Fruit fly (Drosophila melanogaster) whole organism, embryonic: Measurements from ENCODE around the gene msn.
A peak's percentile ranks its signal among the peaks of the same experiment; 100 is the strongest.

Experiments used
- Asciz ChIP-seq: fragments of 200-800 bp; sonication (Bioruptor generic); optimal IDR thresholded peaks from 2 replicates; lab custom pipeline; 2017; ENCODE audit warnings: missing biosample characterization, mild to moderate bottlenecking, missing genetic modification characterization, missing genetic modification reagents
- CG10274 ChIP-seq: fragments of 200-800 bp; sonication (Bioruptor generic); optimal IDR thresholded peaks from 3 replicates; lab custom pipeline; 2017; ENCODE audit warnings: missing biosample characterization, mild to moderate bottlenecking, missing genetic modification characterization
- CG10565 ChIP-seq: fragments of 200-800 bp; sonication (Bioruptor generic); optimal IDR thresholded peaks from 3 replicates; lab custom pipeline; 2016; ENCODE audit warnings: missing biosample characterization, mild to moderate bottlenecking, missing genetic modification characterization
- CG10979 ChIP-seq: fragments of 200-800 bp; sonication (Bioruptor generic); optimal IDR thresholded peaks from 2 replicates; lab custom pipeline; 2018; ENCODE audit warnings: missing biosample characterization, mild to moderate bottlenecking, missing genetic modification characterization, moderate library complexity
- CG11247 ChIP-seq: fragments of 200-800 bp; sonication (Bioruptor generic); IDR thresholded peaks from 2 replicates; pipeline ENCODE4 v1.3.6; 2022; ENCODE audit warnings: missing biosample characterization, missing genetic modification characterization
- CG1233 ChIP-seq: fragments of 200-800 bp; sonication (Bioruptor generic); optimal IDR thresholded peaks from 4 replicates; lab custom pipeline; 2018; ENCODE audit warnings: missing biosample characterization, mild to moderate bottlenecking, missing genetic modification characterization
- CG12744 ChIP-seq: fragments of 200-800 bp; sonication (Bioruptor generic); optimal IDR thresholded peaks from 2 replicates; lab custom pipeline; 2016; ENCODE audit warnings: missing biosample characterization, missing genetic modification characterization
- CG13123 ChIP-seq: fragments of 200-800 bp; sonication (Bioruptor generic); optimal IDR thresholded peaks from 2 replicates; lab custom pipeline; 2016; ENCODE audit warnings: missing biosample characterization, missing genetic modification characterization
- CG15479 ChIP-seq: fragments of 200-800 bp; sonication (Bioruptor generic); optimal IDR thresholded peaks from 3 replicates; lab custom pipeline; 2019; ENCODE audit warnings: missing biosample characterization, mild to moderate bottlenecking, missing genetic modification characterization, moderate library complexity
- CG16813 ChIP-seq: fragments of 200-800 bp; sonication (Bioruptor generic); IDR thresholded peaks from 3 replicates; pipeline ENCODE4 v1.3.6; 2022; ENCODE audit warnings: missing biosample characterization, missing genetic modification characterization; ENCODE audit not compliant: partially characterized antibody
- CG17385 ChIP-seq: fragments of 200-800 bp; sonication (Bioruptor generic); optimal IDR thresholded peaks from 3 replicates; lab custom pipeline; 2018; ENCODE audit warnings: missing biosample characterization, mild to moderate bottlenecking, missing genetic modification characterization
- CG17829 ChIP-seq: fragments of 200-800 bp; optimal IDR thresholded peaks from 2 replicates; lab custom pipeline; 2019; ENCODE audit warnings: missing biosample characterization, mild to moderate bottlenecking, missing genetic modification characterization, moderate library complexity
- CG18011 ChIP-seq: fragments of 200-800 bp; sonication (Bioruptor generic); optimal IDR thresholded peaks from 2 replicates; lab custom pipeline; 2017; ENCODE audit warnings: missing biosample characterization, missing genetic modification characterization, mild to moderate bottlenecking, moderate library complexity, missing genotype
- CG2678 ChIP-seq: fragments of 200-800 bp; sonication (Bioruptor generic); optimal IDR thresholded peaks from 3 replicates; lab custom pipeline; 2019; ENCODE audit warnings: missing biosample characterization, mild to moderate bottlenecking, missing genetic modification characterization, moderate library complexity
- CG2712 ChIP-seq: fragments of 200-800 bp; optimal IDR thresholded peaks from 3 replicates; lab custom pipeline; 2019; ENCODE audit warnings: missing biosample characterization, mild to moderate bottlenecking, missing genetic modification characterization, moderate library complexity
- CG31441 ChIP-seq: fragments of 200-800 bp; sonication (Bioruptor generic); IDR thresholded peaks from 2 replicates; pipeline ENCODE4 v1.3.6; 2022; ENCODE audit warnings: missing biosample characterization, missing genetic modification characterization
- CG33557 ChIP-seq: fragments of 200-800 bp; sonication (Bioruptor generic); optimal IDR thresholded peaks from 2 replicates; lab custom pipeline; 2019; ENCODE audit warnings: missing biosample characterization, mild to moderate bottlenecking, missing genetic modification characterization, moderate library complexity
- CG4282 ChIP-seq: fragments of 200-800 bp; sonication (Bioruptor generic); optimal IDR thresholded peaks from 2 replicates; lab custom pipeline; 2016; ENCODE audit warnings: missing biosample characterization, missing genetic modification characterization
- CG4730 ChIP-seq: fragments of 200-800 bp; sonication (Bioruptor generic); IDR thresholded peaks from 2 replicates; pipeline ENCODE4 v1.3.6; 2022; ENCODE audit warnings: missing biosample characterization, missing genetic modification characterization
- CG5180 ChIP-seq: fragments of 200-800 bp; sonication (Bioruptor generic); optimal IDR thresholded peaks from 3 replicates; lab custom pipeline; 2017; ENCODE audit warnings: missing biosample characterization, missing genetic modification characterization, mild to moderate bottlenecking, moderate library complexity, missing genetic modification reagents
- CG6683 ChIP-seq: fragments of 200-800 bp; sonication (Bioruptor generic); optimal IDR thresholded peaks from 2 replicates; lab custom pipeline; 2017; ENCODE audit warnings: missing biosample characterization, mild to moderate bottlenecking, missing genetic modification characterization, missing genetic modification reagents
- CG7987 ChIP-seq: fragments of 200-800 bp; sonication (Bioruptor generic); optimal IDR thresholded peaks from 2 replicates; lab custom pipeline; 2018; ENCODE audit warnings: missing biosample characterization, mild to moderate bottlenecking, missing genetic modification characterization, moderate library complexity
- CG8388 ChIP-seq: fragments of 200-800 bp; sonication (Bioruptor generic); optimal IDR thresholded peaks from 2 replicates; lab custom pipeline; 2019; ENCODE audit warnings: missing biosample characterization, mild to moderate bottlenecking, missing genetic modification characterization, moderate library complexity
- CG9437 ChIP-seq: fragments of 200-800 bp; sonication (Bioruptor generic); optimal IDR thresholded peaks from 2 replicates; lab custom pipeline; 2018; ENCODE audit warnings: missing biosample characterization, mild to moderate bottlenecking, missing genetic modification characterization
- Camta ChIP-seq: fragments of 200-800 bp; sonication (Bioruptor generic); optimal IDR thresholded peaks from 2 replicates; lab custom pipeline; 2016; ENCODE audit warnings: missing biosample characterization, missing genetic modification characterization
- CoRest ChIP-seq: fragments of 200-800 bp; sonication (Bioruptor generic); optimal IDR thresholded peaks from 3 replicates; lab custom pipeline; 2018; ENCODE audit warnings: missing biosample characterization, mild to moderate bottlenecking, missing genetic modification characterization, moderate library complexity
- Drgx ChIP-seq: fragments of 200-800 bp; sonication (Bioruptor generic); IDR thresholded peaks from 2 replicates; pipeline ENCODE4 v1.3.6; 2022; ENCODE audit warnings: missing biosample characterization, missing genetic modification characterization
- Hr39 ChIP-seq: fragments of >200 bp; optimal IDR thresholded peaks from 2 replicates; lab custom pipeline; 2017
- Kr ChIP-seq: fragments of 200-800 bp; sonication (Bioruptor generic); optimal IDR thresholded peaks from 2 replicates; lab custom pipeline; 2017; ENCODE audit warnings: missing biosample characterization, mild to moderate bottlenecking, missing genetic modification characterization
- MESR4 ChIP-seq: fragments of 200-800 bp; sonication (Bioruptor generic); optimal IDR thresholded peaks from 2 replicates; lab custom pipeline; 2018; ENCODE audit warnings: missing biosample characterization, mild to moderate bottlenecking, missing genetic modification characterization, moderate library complexity
- NfI ChIP-seq: fragments of 200-800 bp; sonication (Bioruptor generic); optimal IDR thresholded peaks from 3 replicates; lab custom pipeline; 2018; ENCODE audit warnings: missing biosample characterization, mild to moderate bottlenecking, missing genetic modification characterization, moderate library complexity
- Ssrp ChIP-seq: fragments of 200-800 bp; sonication (Bioruptor generic); optimal IDR thresholded peaks from 2 replicates; lab custom pipeline; 2018; ENCODE audit warnings: missing biosample characterization, mild to moderate bottlenecking, missing genetic modification characterization, moderate library complexity
- abd-A ChIP-seq: fragments of 200-800 bp; sonication (Bioruptor generic); optimal IDR thresholded peaks from 3 replicates; lab custom pipeline; 2019; ENCODE audit warnings: missing biosample characterization, mild to moderate bottlenecking, missing genetic modification characterization, moderate library complexity
- ase ChIP-seq: fragments of 200-800 bp; sonication (Bioruptor generic); IDR thresholded peaks from 3 replicates; pipeline ENCODE4 v1.3.6; 2022; ENCODE audit warnings: missing biosample characterization, missing genetic modification characterization
- bowl ChIP-seq: fragments of 200-800 bp; sonication (Bioruptor generic); IDR thresholded peaks from 2 replicates; pipeline ENCODE4 v1.3.6; 2022; ENCODE audit warnings: missing biosample characterization, missing genetic modification characterization
- dmrt11E ChIP-seq: fragments of 200-800 bp; sonication (Bioruptor generic); optimal IDR thresholded peaks from 3 replicates; lab custom pipeline; 2018; ENCODE audit warnings: missing biosample characterization, mild to moderate bottlenecking, missing genetic modification characterization, moderate library complexity
- emc ChIP-seq: fragments of 200-800 bp; sonication (Bioruptor generic); optimal IDR thresholded peaks from 2 replicates; lab custom pipeline; 2016; ENCODE audit warnings: missing biosample characterization, missing genetic modification characterization
- ewg ChIP-seq: fragments of 200-800 bp; sonication (Bioruptor generic); optimal IDR thresholded peaks from 3 replicates; lab custom pipeline; 2017; ENCODE audit warnings: mild to moderate bottlenecking, missing biosample characterization, missing genetic modification reagents, missing genetic modification characterization
- fd64A ChIP-seq: fragments of 200-800 bp; sonication (Bioruptor generic); optimal IDR thresholded peaks from 3 replicates; lab custom pipeline; 2018; ENCODE audit warnings: missing biosample characterization, mild to moderate bottlenecking, missing genetic modification characterization
- fru ChIP-seq: fragments of >200 bp; optimal IDR thresholded peaks from 2 replicates; lab custom pipeline; 2017
- hth ChIP-seq: fragments of >200 bp; optimal IDR thresholded peaks from 2 replicates; lab custom pipeline; 2017; ENCODE audit warnings: inconsistent platforms
- lov ChIP-seq, 2 experiments: fragments of 200-800 bp in 1 of 2; fragments of >200 bp in 1 of 2; sonication (Bioruptor generic) in 1 of 2; IDR thresholded peaks in 1 of 2; optimal IDR thresholded peaks in 1 of 2; 2 replicates in 1 of 2; 3 replicates in 1 of 2; pipeline versions ENCODE4 v1.3.6 to Lab custom; 2017 to 2022; ENCODE audit warnings: missing biosample characterization in 1 of 2, missing genetic modification characterization in 1 of 2
- oc ChIP-seq: fragments of 200-800 bp; sonication (Bioruptor generic); optimal IDR thresholded peaks from 2 replicates; lab custom pipeline; 2018; ENCODE audit warnings: missing biosample characterization, mild to moderate bottlenecking, missing genetic modification characterization, moderate library complexity
- rib ChIP-seq: fragments of 200-800 bp; sonication (Bioruptor generic); IDR thresholded peaks from 2 replicates; pipeline ENCODE4 v1.3.6; 2022; ENCODE audit warnings: missing biosample characterization, missing genetic modification characterization
- sd ChIP-seq: fragments of 200-800 bp; sonication (Bioruptor generic); optimal IDR thresholded peaks from 3 replicates; lab custom pipeline; 2018; ENCODE audit warnings: missing biosample characterization, mild to moderate bottlenecking, missing genetic modification characterization, moderate library complexity
- slp2 ChIP-seq: fragments of 200-800 bp; sonication (Bioruptor generic); optimal IDR thresholded peaks from 2 replicates; lab custom pipeline; 2016; ENCODE audit warnings: missing biosample characterization, missing genetic modification characterization
- tup ChIP-seq: fragments of 200-800 bp; sonication (Bioruptor generic); optimal IDR thresholded peaks from 2 replicates; lab custom pipeline; 2016; ENCODE audit warnings: missing biosample characterization, mild to moderate bottlenecking, missing genetic modification characterization, moderate library complexity
- zfh1 ChIP-seq: fragments of 200-800 bp; sonication (Bioruptor generic); IDR thresholded peaks from 3 replicates; pipeline ENCODE4 v1.3.6; 2022; ENCODE audit warnings: missing biosample characterization, missing genetic modification characterization

msn gene

DNA sequence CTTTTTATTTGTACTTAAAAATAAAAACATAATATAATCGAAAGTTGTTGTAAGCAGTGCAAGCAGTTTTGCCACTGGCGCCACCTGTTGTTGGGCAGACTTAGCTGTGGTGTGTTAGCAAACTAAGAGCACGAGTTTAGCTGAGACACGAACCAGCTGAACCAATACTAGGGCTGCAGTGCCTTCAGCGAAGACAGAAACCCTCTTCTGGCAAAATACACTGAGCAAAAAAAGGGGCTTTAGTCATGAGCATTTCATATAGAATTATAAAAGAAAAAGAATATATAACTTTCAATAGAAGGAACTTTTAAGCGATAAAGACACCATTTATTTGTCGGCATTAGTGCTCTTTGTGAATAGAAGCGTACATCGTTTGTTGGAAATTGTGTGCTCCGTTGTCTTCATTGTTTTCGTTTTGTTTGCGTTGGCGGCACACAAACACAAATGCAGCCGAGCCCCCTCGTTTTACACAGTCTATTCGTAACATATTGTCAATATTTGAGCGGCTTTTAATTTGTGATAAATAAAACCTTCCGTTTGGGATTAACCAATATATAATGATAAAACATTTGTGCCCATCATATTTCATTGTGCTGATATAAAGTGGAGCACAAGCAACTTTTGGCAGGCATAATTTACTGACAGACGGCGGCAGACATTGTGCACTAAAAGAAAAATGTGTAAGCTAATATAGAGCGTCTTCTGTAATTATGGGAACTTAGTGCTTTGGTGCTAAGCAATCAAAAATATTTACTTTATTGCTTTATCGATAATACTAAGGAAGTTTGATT, 54.8 kb downstream of the msn start (continued):
- peak; percentile 78 for TF ChIP-seq dmrt11E
- peak; percentile 43 for TF ChIP-seq CG4282 (GFP tag; lab: Kevin White, UChicago)
- peak; percentile 89 for TF ChIP-seq Kr
- no peak for TF ChIP-seq fru
- peak; percentile 63 for TF ChIP-seq CG11247 (GFP tag; lab: Robert Waterston, UW)
- TF ChIP-seq abd-A (tag; lab: Kevin White, UChicago) = no peak
- TF ChIP-seq CG6683 (GFP tag; lab: Kevin White, UChicago) = peak; percentile 44
- peak; percentile 72; the same call in 2 of the 3 replicates for TF ChIP-seq ase (GFP tag; lab: Robert Waterston, UW)
- no peak for TF ChIP-seq hth (lab: Kevin White, UChicago)
- TF ChIP-seq lov (optimal IDR thresholded peaks at IDR 0.05; lab: Kevin White, UChicago) = no peak
- 0 out of 3 replicates have a peak, but pooled peaks have one; percentile 58 for TF ChIP-seq lov (GFP tag; IDR thresholded peaks at IDR 0.05; lab: Robert Waterston, UW)
- no peak for TF ChIP-seq CG16813 (GFP tag; lab: Robert Waterston, UW)
- TF ChIP-seq CG31441 = peak; percentile 85
- TF ChIP-seq slp2 (GFP tag; lab: Kevin White, UChicago) = no peak
- TF ChIP-seq CG15479 (GFP tag; lab: Kevin White, UChicago) = no peak
- TF ChIP-seq Drgx (GFP tag; lab: Robert Waterston, UW) = peak; percentile 68
- TF ChIP-seq ewg (GFP tag; lab: Kevin White, UChicago) = peak; percentile 17
- TF ChIP-seq CG13123 (GFP tag; lab: Kevin White, UChicago) = peak; percentile 37
- TF ChIP-seq Asciz (GFP tag; lab: Kevin White, UChicago) = peak; percentile 91
- TF ChIP-seq CG10979 = peak; percentile 63
- TF ChIP-seq CG9437 (GFP tag; lab: Kevin White, UChicago) = peak; percentile 71
- peak; percentile 81 for TF ChIP-seq CG2712 (tag; lab: Kevin White, UChicago)
- TF ChIP-seq CG17385 = peak; percentile 68
- peak; percentile 18 for TF ChIP-seq MESR4 (GFP tag; lab: Kevin White, UChicago)
- peak; percentile 51 for TF ChIP-seq CG5180 (GFP tag; lab: Kevin White, UChicago)
- TF ChIP-seq zfh1 (GFP tag; lab: Robert Waterston, UW) = peak; percentile 78
- peak; percentile 80 for TF ChIP-seq CG1233 (GFP tag; lab: Kevin White, UChicago)
- TF ChIP-seq Hr39 (lab: Kevin White, UChicago) = no peak
- TF ChIP-seq emc (GFP tag; lab: Kevin White, UChicago) = peak; percentile 55
- peak; percentile 21 for TF ChIP-seq CG7987
- TF ChIP-seq sd (tag; lab: Kevin White, UChicago) = no peak
- TF ChIP-seq Ssrp = peak; percentile 47
- no peak for TF ChIP-seq CG10565
- TF ChIP-seq CG33557 (GFP tag; lab: Kevin White, UChicago) = peak; percentile 88
- peak; percentile 56; the same call in 1 of the 2 replicates for TF ChIP-seq bowl (GFP tag; lab: Robert Waterston, UW)
- peak; percentile 22 for TF ChIP-seq CG18011 (GFP tag; lab: Kevin White, UChicago)
- TF ChIP-seq tup (GFP tag; lab: Kevin White, UChicago) = peak; percentile 51
- TF ChIP-seq CG12744 (GFP tag; lab: Kevin White, UChicago) = peak; percentile 49
- peak; percentile 55 for TF ChIP-seq CG17829 (tag; lab: Kevin White, UChicago)
- TF ChIP-seq CG2678 = peak; percentile 78
- TF ChIP-seq oc (tag; lab: Kevin White, UChicago) = peak; percentile 73
- TF ChIP-seq CG10274 (GFP tag; lab: Kevin White, UChicago) = peak; percentile 27
- TF ChIP-seq fd64A (GFP tag; lab: Kevin White, UChicago) = peak; percentile 59
- peak; percentile 59 for TF ChIP-seq NfI
- TF ChIP-seq CG4730 = peak; percentile 67
- peak; percentile 60 for TF ChIP-seq CoRest (tag; lab: Kevin White, UChicago)
- no peak for TF ChIP-seq Camta (GFP tag; lab: Kevin White, UChicago)
- TF ChIP-seq rib = peak; percentile 52
- peak; percentile 56 for TF ChIP-seq CG8388 (GFP tag; lab: Kevin White, UChicago)
